Worm (Caenorhabditis elegans) whole organism, mixed stage, embryonic: ENCODE data around the gene cpna-5.

Experiments used
- bed-3 ChIP-seq: fragments of 200-800 bp; sonication (Bioruptor generic); optimal IDR thresholded peaks from 3 replicates; lab custom pipeline; 2018; ENCODE audit warnings: mild to moderate bottlenecking, missing genetic modification characterization, moderate library complexity, missing compliant biosample characterization
- blmp-1 ChIP-seq: fragments of 150-350 bp; optimal IDR thresholded peaks from 2 replicates; lab custom pipeline; 2014; ENCODE audit warnings: missing biosample characterization, missing genetic modification characterization
- ceh-39 ChIP-seq: fragments of 150-350 bp; optimal IDR thresholded peaks from 2 replicates; lab custom pipeline; 2014; ENCODE audit warnings: missing biosample characterization, missing genetic modification characterization
- ceh-43 ChIP-seq: fragments of 200-800 bp; sonication (Bioruptor generic); optimal IDR thresholded peaks from 2 replicates; lab custom pipeline; 2018; ENCODE audit warnings: mild to moderate bottlenecking, missing genetic modification characterization, moderate library complexity, missing compliant biosample characterization
- ces-1 ChIP-seq: fragments of 150-350 bp; optimal IDR thresholded peaks from 2 replicates; lab custom pipeline; 2014; ENCODE audit warnings: missing biosample characterization, missing genetic modification reagents, missing genetic modification characterization
- cnd-1 ChIP-seq: fragments of 200-800 bp; sonication (Bioruptor generic); optimal IDR thresholded peaks from 2 replicates; lab custom pipeline; 2018; ENCODE audit warnings: mild to moderate bottlenecking, missing genetic modification characterization, missing compliant biosample characterization
- drap-1 ChIP-seq: fragments of 200-800 bp; sonication (Bioruptor generic); optimal IDR thresholded peaks from 3 replicates; lab custom pipeline; 2018; ENCODE audit warnings: mild to moderate bottlenecking, missing genetic modification characterization, missing compliant biosample characterization
- elt-1 ChIP-seq: sonication (generic microtip); optimal IDR thresholded peaks from 2 replicates; lab custom pipeline; 2017; ENCODE audit warnings: missing genetic modification characterization, mild to moderate bottlenecking, missing compliant biosample characterization, antibody characterized with exemption, moderate library complexity, borderline replicate concordance; ENCODE audit not compliant: insufficient read depth
- elt-3 ChIP-seq: fragments of 150-350 bp; optimal IDR thresholded peaks from 2 replicates; lab custom pipeline; 2014; ENCODE audit warnings: missing biosample characterization, missing genetic modification characterization
- flh-1 ChIP-seq: fragments of 200-800 bp; sonication (Bioruptor generic); optimal IDR thresholded peaks from 2 replicates; lab custom pipeline; 2018; ENCODE audit warnings: mild to moderate bottlenecking, missing genetic modification characterization, moderate library complexity, missing compliant biosample characterization
- ham-2 ChIP-seq: fragments of 200-800 bp; sonication (Bioruptor generic); optimal IDR thresholded peaks from 2 replicates; lab custom pipeline; 2018; ENCODE audit warnings: mild to moderate bottlenecking, missing genetic modification characterization, missing compliant biosample characterization
- hlh-1 ChIP-seq: fragments of 150-350 bp; optimal IDR thresholded peaks from 2 replicates; lab custom pipeline; 2014; ENCODE audit warnings: missing biosample characterization, missing genetic modification reagents, missing genetic modification characterization
- lin-13 ChIP-seq: fragments of 150-350 bp; optimal IDR thresholded peaks from 2 replicates; lab custom pipeline; 2014; ENCODE audit warnings: missing biosample characterization, missing genetic modification characterization
- lin-32 ChIP-seq: fragments of 200-800 bp; sonication (Bioruptor generic); optimal IDR thresholded peaks from 2 replicates; lab custom pipeline; 2018; ENCODE audit warnings: mild to moderate bottlenecking, missing genetic modification characterization, missing compliant biosample characterization
- lsy-2 ChIP-seq: fragments of 150-350 bp; optimal IDR thresholded peaks from 2 replicates; lab custom pipeline; 2014; ENCODE audit warnings: missing biosample characterization, missing genetic modification characterization
- mab-5 ChIP-seq: fragments of 150-350 bp; optimal IDR thresholded peaks from 2 replicates; lab custom pipeline; 2014; ENCODE audit warnings: missing biosample characterization, missing genetic modification characterization
- mep-1 ChIP-seq: fragments of 150-350 bp; optimal IDR thresholded peaks from 2 replicates; lab custom pipeline; 2017; ENCODE audit warnings: missing biosample characterization, missing genetic modification reagents, missing genetic modification characterization, inconsistent platforms
- mls-2 ChIP-seq: sonication (generic microtip); optimal IDR thresholded peaks from 2 replicates; lab custom pipeline; 2016; ENCODE audit warnings: mild to moderate bottlenecking, missing genetic modification characterization, moderate library complexity, missing compliant biosample characterization
- nhr-12 ChIP-seq: fragments of 150-350 bp; optimal IDR thresholded peaks from 2 replicates; lab custom pipeline; 2014; ENCODE audit warnings: missing biosample characterization, missing genetic modification characterization
- nhr-2 ChIP-seq: fragments of 150-350 bp; optimal IDR thresholded peaks from 2 replicates; lab custom pipeline; 2014; ENCODE audit warnings: missing biosample characterization, missing genetic modification characterization
- nhr-237 ChIP-seq: fragments of 150-350 bp; optimal IDR thresholded peaks from 2 replicates; lab custom pipeline; 2014; ENCODE audit warnings: missing biosample characterization, missing genetic modification characterization
- nhr-28 ChIP-seq: fragments of 150-350 bp; optimal IDR thresholded peaks from 2 replicates; lab custom pipeline; 2014; ENCODE audit warnings: missing biosample characterization, missing genetic modification characterization
- nhr-76 ChIP-seq: sonication (generic microtip); optimal IDR thresholded peaks from 2 replicates; lab custom pipeline; 2017; ENCODE audit warnings: missing biosample characterization, missing genetic modification characterization
- pha-4 ChIP-seq: fragments of 150-350 bp; optimal IDR thresholded peaks from 2 replicates; lab custom pipeline; 2018; ENCODE audit warnings: missing biosample characterization, missing genetic modification reagents, missing genetic modification characterization
- sem-2 ChIP-seq: fragments of 200-800 bp; sonication (Bioruptor generic); optimal IDR thresholded peaks from 2 replicates; lab custom pipeline; 2018; ENCODE audit warnings: mild to moderate bottlenecking, missing genetic modification characterization, missing compliant biosample characterization
- snpc-4 ChIP-seq: fragments of 150-350 bp; optimal IDR thresholded peaks from 2 replicates; lab custom pipeline; 2014; ENCODE audit warnings: missing biosample characterization, missing genetic modification characterization
- tbx-8 ChIP-seq: fragments of 200-800 bp; sonication (Bioruptor generic); optimal IDR thresholded peaks from 2 replicates; lab custom pipeline; 2018; ENCODE audit warnings: mild to moderate bottlenecking, missing genetic modification characterization, moderate library complexity, missing compliant biosample characterization
- unc-120 ChIP-seq: sonication (generic microtip); optimal IDR thresholded peaks from 2 replicates; lab custom pipeline; 2017; ENCODE audit warnings: missing genetic modification characterization, missing compliant biosample characterization; ENCODE audit not compliant: poor library complexity, severe bottlenecking
- unc-39 ChIP-seq: fragments of 150-350 bp; optimal IDR thresholded peaks from 2 replicates; lab custom pipeline; 2014; ENCODE audit warnings: missing biosample characterization, missing genetic modification characterization
- unc-62 ChIP-seq: fragments of 150-350 bp; optimal IDR thresholded peaks from 2 replicates; lab custom pipeline; 2014; ENCODE audit warnings: missing biosample characterization, missing genetic modification reagents, missing genetic modification characterization
- zip-8 ChIP-seq: fragments of 150-350 bp; optimal IDR thresholded peaks from 2 replicates; lab custom pipeline; 2014; ENCODE audit warnings: missing biosample characterization, missing genetic modification characterization
- ztf-11 ChIP-seq: fragments of 150-350 bp; optimal IDR thresholded peaks from 2 replicates; lab custom pipeline; 2014; ENCODE audit warnings: missing biosample characterization, missing genetic modification characterization

Gene cpna-5

DNA sequence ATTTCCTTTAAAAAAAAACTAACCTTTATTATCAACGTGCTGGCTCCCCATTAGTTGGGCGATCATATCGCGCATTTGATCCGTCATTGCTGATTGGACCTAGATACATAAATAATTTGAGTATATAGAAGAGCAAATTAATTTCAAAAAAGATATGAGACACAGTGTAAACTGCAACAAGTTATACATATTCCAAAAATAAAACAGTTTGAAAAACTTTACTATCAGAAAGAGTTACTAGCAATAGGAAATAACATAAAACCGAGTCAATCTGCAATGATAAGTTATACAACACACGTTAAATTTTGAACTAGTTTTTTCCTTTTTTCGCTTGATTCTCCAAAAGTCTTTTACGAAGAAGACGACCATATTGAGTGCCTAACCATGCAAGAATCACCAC is 11.0 kb downstream of the cpna-5 start, which contains the start of gene luc-7L:
luc-7L (minus strand) TSS at position 101 of the 400 bp plus-strand sequence.
- TF ChIP-seq bed-3 (GFP tag; lab: Kevin White, UChicago) (no peak), sem-2 (GFP tag; lab: Kevin White, UChicago) (no peak), nhr-237 (tag; lab: Kevin White, UChicago) (no peak), tbx-8 (GFP tag; lab: Kevin White, UChicago) (no peak), nhr-28 (tag; lab: Kevin White, UChicago) (no peak), unc-62 (GFP tag; lab: Kevin White, UChicago) (no peak)
- TF ChIP-seq, all 35 proteins: peak for 0

DNA sequence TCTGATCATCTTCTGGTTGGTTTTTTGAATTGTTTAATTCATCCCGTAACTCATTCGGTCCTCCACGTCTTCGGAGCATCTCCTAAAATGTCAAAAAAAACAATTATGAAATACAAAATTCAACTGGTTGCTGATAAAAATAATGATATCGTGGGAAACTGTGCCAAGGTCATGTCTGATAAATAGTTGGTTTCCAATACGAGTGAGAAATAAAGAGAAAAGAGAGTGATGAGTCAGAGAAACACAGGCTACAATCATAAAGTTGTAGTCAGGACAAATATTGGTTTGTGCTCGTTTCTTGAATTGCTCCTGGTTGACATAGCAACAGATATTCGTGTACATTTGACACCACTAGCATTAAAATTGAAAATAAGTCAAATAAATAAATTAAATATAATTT is 13.2 kb downstream of the cpna-5 start, which contains the start of gene B0495.7:
B0495.7 (minus strand) TSS at position 82 of the 400 bp plus-strand sequence.
- TF ChIP-seq ceh-43 (GFP tag; lab: Kevin White, UChicago) (no peak), elt-1 (tag; lab: Kevin White, UChicago) (no peak), cnd-1 (no peak), zip-8 (tag; lab: Kevin White, UChicago) (no peak), unc-39 (tag; lab: Kevin White, UChicago) (no peak), mep-1 (tag; lab: Kevin White, UChicago) (no peak), lin-32 (no peak), lsy-2 (tag; lab: Kevin White, UChicago) (no peak), mls-2 (tag; lab: Kevin White, UChicago) (no peak), sem-2 (GFP tag; lab: Kevin White, UChicago) (no peak), blmp-1 (tag; lab: Kevin White, UChicago) (no peak), hlh-1 (no peak), elt-3 (tag; lab: Kevin White, UChicago) (no peak), unc-120 (tag; lab: Kevin White, UChicago) (no peak)
- TF ChIP-seq, all 35 proteins: peak for 0

DNA sequence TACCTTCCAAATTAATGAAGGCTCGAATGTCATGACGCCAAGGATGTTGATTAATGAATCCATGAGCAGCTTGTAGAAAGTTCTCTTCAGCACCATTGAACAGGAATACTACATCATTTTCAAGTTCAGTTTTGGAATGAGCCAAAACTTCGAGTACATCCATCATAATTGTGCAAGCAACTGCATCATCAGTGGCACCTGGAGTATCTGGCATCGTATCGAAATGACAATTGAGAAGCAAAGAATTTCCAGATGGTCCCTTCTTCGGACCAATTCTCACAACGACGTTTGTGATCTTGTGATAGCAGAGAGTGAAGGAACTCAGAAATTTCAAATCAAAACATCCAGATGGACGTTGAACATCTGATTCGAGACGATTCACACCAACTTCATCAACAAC is 14.0 kb downstream of the cpna-5 start:
- TF ChIP-seq sem-2 (GFP tag; lab: Kevin White, UChicago) (no peak), nhr-28 (tag; lab: Kevin White, UChicago) (no peak), lin-32 (no peak), bed-3 (GFP tag; lab: Kevin White, UChicago) (no peak), ceh-39 (tag; lab: Kevin White, UChicago) (no peak), snpc-4 (no peak), lsy-2 (tag; lab: Kevin White, UChicago) (no peak)

DNA sequence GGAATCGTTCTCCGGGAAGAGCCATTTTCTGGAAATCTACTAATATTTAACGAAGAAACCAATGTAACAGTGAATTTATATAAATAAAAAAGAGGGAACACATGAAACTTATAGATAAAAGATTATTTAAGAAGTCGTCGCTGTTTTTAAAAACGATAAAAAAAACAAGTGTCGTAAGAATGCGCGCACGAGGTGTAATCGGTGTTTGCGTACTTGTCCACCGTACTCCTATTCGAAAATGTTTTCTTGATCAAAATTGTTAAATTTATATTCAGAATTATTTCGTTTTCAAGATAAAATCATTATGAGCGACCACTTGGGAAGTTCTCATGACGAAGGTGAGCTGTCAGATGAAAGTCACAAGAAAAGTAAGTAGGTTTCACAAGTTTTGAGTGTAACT is 19.4 kb downstream of the cpna-5 start, which contains the start of the genes moa-2 and cdk-11.1:
moa-2 (minus strand) TSS at position 25 of the 400 bp plus-strand sequence.
cdk-11.1 (plus strand) TSS at position 227 of the 400 bp plus-strand sequence.
- TF ChIP-seq pha-4 (tag; lab: Kevin White, UChicago) (peak; percentile 5), lin-13 (tag; lab: Kevin White, UChicago) (no peak), ces-1 (no peak), ceh-39 (tag; lab: Kevin White, UChicago) (no peak), mep-1 (tag; lab: Kevin White, UChicago) (peak; percentile 12), lsy-2 (tag; lab: Kevin White, UChicago) (peak; percentile 94)

DNA sequence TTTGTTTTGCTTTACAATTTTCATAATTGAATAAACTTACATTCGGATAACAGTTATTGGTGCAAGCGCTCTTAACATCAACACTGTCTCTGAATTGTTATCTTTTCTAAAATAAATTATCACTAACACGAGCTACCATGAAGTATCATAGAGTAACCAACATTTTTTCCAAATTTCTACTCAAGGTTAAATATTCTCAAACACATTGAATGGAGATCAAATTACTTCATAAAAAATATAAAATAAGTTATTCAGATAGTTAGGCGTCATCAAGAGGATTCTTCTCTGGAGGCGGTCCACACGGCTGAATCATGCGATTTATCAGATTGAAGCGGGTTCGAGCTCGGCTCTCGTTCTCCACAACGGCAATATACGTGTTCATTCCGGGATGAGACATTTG is 20.0 kb downstream of the cpna-5 start, which contains the start of gene B0495.5:
B0495.5 (minus strand) TSS at position 101 of the 400 bp plus-strand sequence.
- TF ChIP-seq lin-32 (no peak), drap-1 (GFP tag; lab: Kevin White, UChicago) (no peak), nhr-12 (no peak), ham-2 (GFP tag; lab: Kevin White, UChicago) (no peak), mep-1 (tag; lab: Kevin White, UChicago) (no peak), unc-62 (GFP tag; lab: Kevin White, UChicago) (no peak), lin-13 (tag; lab: Kevin White, UChicago) (no peak), mab-5 (tag; lab: Kevin White, UChicago) (no peak), nhr-2 (tag; lab: Kevin White, UChicago) (no peak), ztf-11 (tag; lab: Kevin White, UChicago) (no peak), ces-1 (no peak), sem-2 (GFP tag; lab: Kevin White, UChicago) (no peak), snpc-4 (no peak), lsy-2 (tag; lab: Kevin White, UChicago) (no peak), flh-1 (GFP tag; lab: Kevin White, UChicago) (no peak), blmp-1 (tag; lab: Kevin White, UChicago) (no peak), unc-120 (tag; lab: Kevin White, UChicago) (no peak), mls-2 (tag; lab: Kevin White, UChicago) (no peak), nhr-76 (tag; lab: Kevin White, UChicago) (no peak), zip-8 (tag; lab: Kevin White, UChicago) (no peak)
